Fruit fly (Drosophila melanogaster): Measurements from ENCODE around the gene rg.

DNA sequence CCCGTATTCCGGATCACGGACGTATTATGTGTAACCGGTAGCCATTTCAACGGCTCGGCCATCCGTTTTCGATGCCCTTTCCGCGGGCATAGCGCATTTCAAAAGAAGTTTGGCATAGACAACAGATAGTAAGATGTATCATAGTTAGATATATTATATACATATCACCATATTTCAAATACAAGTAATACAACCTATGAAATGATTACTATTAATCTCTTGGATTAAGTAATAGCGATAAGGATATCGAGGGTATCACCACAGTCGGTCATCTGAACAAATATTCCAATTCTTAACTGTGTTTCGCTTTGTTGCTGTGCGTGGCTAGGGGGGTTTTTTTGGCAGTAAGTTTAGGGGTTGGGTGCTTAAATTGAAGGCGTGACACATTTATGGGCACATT lies 10.1 kb downstream of the rg start:
- peak; percentile 50 for TF ChIP-seq CG13424 (tag; optimal IDR thresholded peaks at IDR 0.05)
- no peak for TF ChIP-seq usp (GFP tag; optimal IDR thresholded peaks at IDR 0.05)
- TF ChIP-seq gcm2 (GFP tag; optimal IDR thresholded peaks at IDR 0.05): no peak
- no peak for TF ChIP-seq CG5180 (GFP tag; optimal IDR thresholded peaks at IDR 0.05)
- TF ChIP-seq wor (GFP tag; IDR thresholded peaks at IDR 0.05): no peak

Data from whole organism, embryonic.